Worm (Caenorhabditis elegans) whole organism, mixed stage, embryonic: ENCODE measurements around the gene C24G6.8.

Experiments
- ceh-43 ChIP-seq: fragments of 200-800 bp; sonication (Bioruptor generic); optimal IDR thresholded peaks from 2 replicates; lab custom pipeline; 2018; ENCODE audit warnings: mild to moderate bottlenecking, missing genetic modification characterization, moderate library complexity, missing compliant biosample characterization
- ces-1 ChIP-seq: fragments of 150-350 bp; optimal IDR thresholded peaks from 2 replicates; lab custom pipeline; 2014; ENCODE audit warnings: missing biosample characterization, missing genetic modification reagents, missing genetic modification characterization
- hlh-1 ChIP-seq: fragments of 150-350 bp; optimal IDR thresholded peaks from 2 replicates; lab custom pipeline; 2014; ENCODE audit warnings: missing biosample characterization, missing genetic modification reagents, missing genetic modification characterization
- lsy-2 ChIP-seq: fragments of 150-350 bp; optimal IDR thresholded peaks from 2 replicates; lab custom pipeline; 2014; ENCODE audit warnings: missing biosample characterization, missing genetic modification characterization
- nhr-12 ChIP-seq: fragments of 150-350 bp; optimal IDR thresholded peaks from 2 replicates; lab custom pipeline; 2014; ENCODE audit warnings: missing biosample characterization, missing genetic modification characterization

DNA sequence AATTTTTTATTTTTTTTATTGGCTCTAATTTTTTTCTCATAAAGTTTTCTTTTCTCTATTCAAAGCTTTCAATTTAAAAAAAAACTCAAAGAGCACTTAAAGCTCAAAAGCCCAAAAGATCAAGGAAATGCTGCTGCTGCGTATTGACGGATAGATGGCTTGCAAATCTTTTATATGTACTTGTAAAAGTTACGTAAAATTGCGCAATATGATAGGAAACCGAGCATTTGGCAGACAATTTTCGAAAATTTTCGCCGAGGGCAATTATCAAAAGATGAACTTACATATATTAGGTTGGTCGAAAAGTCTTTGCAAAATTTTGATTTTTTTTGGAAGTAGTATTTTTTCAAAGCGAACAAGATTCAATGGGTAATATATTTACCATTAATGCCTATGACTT, 12.8 kb upstream of the C24G6.8 start:
- no peak for TF ChIP-seq nhr-12 (tag; lab: Kevin White, UChicago)
- no peak for TF ChIP-seq ceh-43 (GFP tag; lab: Kevin White, UChicago)
- no peak for TF ChIP-seq hlh-1
- TF ChIP-seq ces-1 (GFP tag; lab: Kevin White, UChicago), result no peak
- TF ChIP-seq lsy-2 (tag; lab: Kevin White, UChicago), result no peak
